Fruit fly (Drosophila melanogaster): ENCODE results near the gene CG34174.

- TF ChIP-seq Sox14 (GFP tag; optimal IDR thresholded peaks at IDR 0.05): peak; percentile 81
- TF ChIP-seq topi (GFP tag; optimal IDR thresholded peaks at IDR 0.05): peak; percentile 81
- TF ChIP-seq Eip78C (GFP tag): peak; percentile 92
- peak; percentile 49 for TF ChIP-seq CG11902 (GFP tag; optimal IDR thresholded peaks at IDR 0.05)
- TF ChIP-seq CG34406 (GFP tag; optimal IDR thresholded peaks at IDR 0.05): peak; percentile 59
These were observed 36.6 kb upstream of the CG34174 start for dm6 chr2L:2177312-2177968.

Measured in whole organism, prepupa.